Comparison of ENCODE assay signal across 3 worm cellular contexts in the genomic region with DNA sequence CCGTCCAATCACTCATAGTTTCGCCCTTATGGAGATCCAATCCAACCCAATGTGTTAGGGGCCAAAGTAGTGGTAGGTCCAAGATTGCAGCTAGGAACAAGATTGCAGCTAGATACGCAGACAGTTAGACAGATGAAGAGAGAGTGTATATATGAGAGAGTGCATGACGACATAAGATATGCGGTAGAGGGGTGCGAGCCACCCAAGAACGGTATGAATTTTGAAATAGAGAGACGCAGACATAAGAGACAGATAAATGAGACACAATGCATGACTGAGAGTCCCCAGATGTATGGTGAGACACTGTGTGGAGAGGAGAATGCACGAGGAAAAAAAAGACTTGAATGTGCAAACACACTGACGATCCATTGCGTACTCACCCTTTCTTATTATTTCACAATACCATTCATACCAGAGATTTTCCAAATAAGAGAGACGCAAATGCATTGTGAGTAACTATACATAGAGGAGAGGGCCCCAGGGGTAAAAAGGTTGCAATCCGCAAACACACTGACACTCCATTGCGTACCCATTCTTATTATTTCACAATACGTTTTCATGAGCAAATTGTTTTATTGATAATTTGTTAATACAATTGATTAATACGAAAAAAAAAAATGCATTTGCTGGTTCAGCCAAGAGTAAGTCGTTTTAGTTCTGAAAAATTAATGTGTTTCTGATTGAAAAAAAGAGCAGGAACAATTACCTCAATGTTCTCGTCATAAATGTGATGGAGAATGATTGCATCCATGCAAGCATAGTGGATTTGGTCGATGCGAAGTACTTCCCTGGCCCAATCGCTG.
TF ChIP-seq lines count a peak whose summit lies in the region.
"Not testable (repeated sequence)": the region's sequence is repeated elsewhere in the genome, so short reads cannot be mapped to it uniquely, and the experiment has no call there.

A gene (minus strand): TSS at position 51 of the 803 bp plus-strand sequence.
A gene (plus strand): TSS at position 575 of the 803 bp plus-strand sequence.

TF ChIP-seq in whole organism, L2 larva, 48 proteins besides CTCF, POLR2A, EP300 and RAD21 (continued from another document):
- TF ChIP-seq sem-4 (tag; optimal IDR thresholded peaks at IDR 0.05; lab: Kevin White, UChicago): peak; percentile 83
- TF ChIP-seq ceh-82 (tag; optimal IDR thresholded peaks at IDR 0.05; lab: Kevin White, UChicago): peak; percentile 17
- peak; percentile 80 for TF ChIP-seq sma-9 (GFP tag; optimal IDR thresholded peaks at IDR 0.05; lab: Kevin White, UChicago)
- TF ChIP-seq sma-9 (tag; optimal IDR thresholded peaks at IDR 0.05; lab: Kevin White, UChicago): not testable (repeated sequence)
- peak; percentile 64 for TF ChIP-seq skn-1 (tag; optimal IDR thresholded peaks at IDR 0.05; lab: Kevin White, UChicago)
- peak; percentile 78 to 94 for TF ChIP-seq lsy-2 (tag; optimal IDR thresholded peaks at IDR 0.05; lab: Kevin White, UChicago)
- TF ChIP-seq fos-1 (tag; optimal IDR thresholded peaks at IDR 0.05; lab: Kevin White, UChicago): peak; percentile 70
- peak; percentile 95 for TF ChIP-seq nhr-129 (tag; optimal IDR thresholded peaks at IDR 0.05; lab: Kevin White, UChicago)
- TF ChIP-seq lin-13 (GFP tag; optimal IDR thresholded peaks at IDR 0.05; lab: Kevin White, UChicago): peak; percentile 77
- TF ChIP-seq unc-55 (GFP tag; optimal IDR thresholded peaks at IDR 0.05; lab: Kevin White, UChicago): peak; percentile 92
- peak; percentile 62 for TF ChIP-seq nhr-10 (tag; optimal IDR thresholded peaks at IDR 0.05; lab: Kevin White, UChicago)
- peak; percentile 74 for TF ChIP-seq blmp-1 (tag; optimal IDR thresholded peaks at IDR 0.05; lab: Kevin White, UChicago; ENCODE audit: insufficient read depth)

TF ChIP-seq in whole organism, L4 larva, 104 proteins besides CTCF, POLR2A, EP300 and RAD21 (continued from another document):
- TF ChIP-seq dve-1 (tag; optimal IDR thresholded peaks at IDR 0.05; lab: Kevin White, UChicago; ENCODE audit: insufficient read depth) (peak; percentile 85), saeg-2 (GFP tag; IDR thresholded peaks at IDR 0.05; lab: Robert Waterston, UW) (peak; percentile 59; the same call in 1 of the 2 replicates), T26A8.4 (GFP tag; IDR thresholded peaks at IDR 0.05; lab: Robert Waterston, UW) (peak; percentile 78), F37D6.2 (tag; optimal IDR thresholded peaks at IDR 0.05; lab: Kevin White, UChicago) (peak; percentile 86), mxl-3 (GFP tag; optimal IDR thresholded peaks at IDR 0.05; lab: Kevin White, UChicago) (peak; percentile 61), hif-1 (tag; optimal IDR thresholded peaks at IDR 0.05; lab: Kevin White, UChicago) (peak in 1 of 2 experiments; percentile 64), daf-16 (GFP tag; optimal IDR thresholded peaks at IDR 0.05; lab: Kevin White, UChicago) (peak in 1 of 2 experiments; percentile 12), daf-16 (tag; optimal IDR thresholded peaks at IDR 0.05; lab: Kevin White, UChicago) (peak; percentile 82), nhr-28 (tag; optimal IDR thresholded peaks at IDR 0.05; lab: Kevin White, UChicago) (peak; percentile 68), dpl-1 (GFP tag; optimal IDR thresholded peaks at IDR 0.05; lab: Kevin White, UChicago) (peak; percentile 66), php-3 (GFP tag; IDR thresholded peaks at IDR 0.05; lab: Robert Waterston, UW) (peak; percentile 70; the same call in 1 of the 2 replicates), mdt-29 (GFP tag; IDR thresholded peaks at IDR 0.05; lab: Robert Waterston, UW) (0 out of 2 replicates have a peak, but pooled peaks have one; percentile 20), nhr-42 (GFP tag; IDR thresholded peaks at IDR 0.05; lab: Robert Waterston, UW) (peak; percentile 60; the same call in 1 of the 2 replicates), nhr-102 (tag; optimal IDR thresholded peaks at IDR 0.05; lab: Kevin White, UChicago) (peak; percentile 83), fkh-10 (GFP tag; optimal IDR thresholded peaks at IDR 0.05; lab: Kevin White, UChicago) (peak; percentile 56), hlh-30 (tag; optimal IDR thresholded peaks at IDR 0.05; lab: Kevin White, UChicago; ENCODE audit: insufficient read depth) (peak; percentile 93), aha-1 (tag; lab: Kevin White, UChicago) (peak; percentile 99), unc-62 (GFP tag; optimal IDR thresholded peaks at IDR 0.05 in 1 of 2; lab: Kevin White, UChicago) (peak in 1 of 2 experiments; percentile 99), lin-13 (GFP tag; optimal IDR thresholded peaks at IDR 0.05; lab: Kevin White, UChicago) (peak; percentile 57), spr-3 (GFP tag; optimal IDR thresholded peaks at IDR 0.05; lab: Kevin White, UChicago) (peak; percentile 22), mes-2 (tag; optimal IDR thresholded peaks at IDR 0.05; lab: Kevin White, UChicago; ENCODE audit: poor library complexity, severe bottlenecking) (peak; percentile 75), spr-1 (tag; optimal IDR thresholded peaks at IDR 0.05; lab: Kevin White, UChicago) (peak; percentile 72), ceh-20 (GFP tag; IDR thresholded peaks at IDR 0.05; lab: Robert Waterston, UW) (peak; percentile 77), lin-38 (GFP tag; IDR thresholded peaks at IDR 0.05; lab: Robert Waterston, UW) (peak; percentile 79), tra-1 (GFP tag; IDR thresholded peaks at IDR 0.05; lab: Robert Waterston, UW) (0 out of 2 replicates have a peak, but pooled peaks have one; percentile 21), nhr-48 (tag; optimal IDR thresholded peaks at IDR 0.05; lab: Kevin White, UChicago) (peak; percentile 52), zfp-2 (tag; optimal IDR thresholded peaks at IDR 0.05; lab: Kevin White, UChicago) (peak; percentile 28), zfp-3 (GFP tag; conservative IDR thresholded peaks at IDR 0.05; lab: Robert Waterston, UW) (0 out of 2 replicates have a peak, but pooled peaks have one; percentile 51), nhr-10 (tag; optimal IDR thresholded peaks at IDR 0.05; lab: Kevin White, UChicago) (peak; percentile 9), zip-2 (tag; optimal IDR thresholded peaks at IDR 0.05; lab: Kevin White, UChicago) (peak; percentile 76), dmd-6 (GFP tag; IDR thresholded peaks at IDR 0.05; lab: Robert Waterston, UW) (peak; percentile 81), ztf-7 (tag; optimal IDR thresholded peaks at IDR 0.05; lab: Kevin White, UChicago) (peak; percentile 64), jun-1 (tag; optimal IDR thresholded peaks at IDR 0.05; lab: Kevin White, UChicago) (peak; percentile 64), nhr-77 (tag; optimal IDR thresholded peaks at IDR 0.05; lab: Kevin White, UChicago) (peak; percentile 71), hmg-1.1 (GFP tag; IDR thresholded peaks at IDR 0.05; lab: Robert Waterston, UW) (peak; percentile 98), daf-19 (GFP tag; conservative IDR thresholded peaks at IDR 0.05; lab: Robert Waterston, UW) (peak; percentile 81; the same call in 1 of the 2 replicates), nhr-25 (tag; optimal IDR thresholded peaks at IDR 0.05; lab: Kevin White, UChicago; ENCODE audit: borderline replicate concordance, insufficient read depth) (peak; percentile 47), lsy-2 (tag; optimal IDR thresholded peaks at IDR 0.05; lab: Kevin White, UChicago) (peak; percentile 83 to 92)
- not testable (repeated sequence) for TF ChIP-seq unc-62 (tag; optimal IDR thresholded peaks at IDR 0.05; lab: Kevin White, UChicago)

TF ChIP-seq in whole organism, late embryonic, 69 proteins besides CTCF, POLR2A, EP300 and RAD21 (continued from another document):
- TF ChIP-seq sdc-2 (tag; optimal IDR thresholded peaks at IDR 0.05; lab: Kevin White, UChicago) (peak; percentile 18), ceh-30 (tag; optimal IDR thresholded peaks at IDR 0.05; lab: Kevin White, UChicago) (peak; percentile 33), ceh-34 (tag; optimal IDR thresholded peaks at IDR 0.05; lab: Kevin White, UChicago) (peak; percentile 53), elt-2 (tag; optimal IDR thresholded peaks at IDR 0.05; lab: Kevin White, UChicago) (peak; percentile 58), unc-55 (GFP tag; optimal IDR thresholded peaks at IDR 0.05; lab: Kevin White, UChicago) (peak; percentile 90), pax-1 (tag; optimal IDR thresholded peaks at IDR 0.05; lab: Kevin White, UChicago) (peak; percentile 73), unc-42 (tag; optimal IDR thresholded peaks at IDR 0.05; lab: Kevin White, UChicago) (peak; percentile 88)
